Worm (Caenorhabditis elegans) whole organism, L4 larva: Measurements from ENCODE around the gene F46E10.2.

ENCODE experiments used
- F26F4.8 ChIP-seq: fragments of 200-800 bp; sonication (Bioruptor generic); conservative IDR thresholded peaks from 2 replicates; pipeline ENCODE4 v1.3.6; 2022; ENCODE audit warnings: missing genetic modification characterization, missing compliant biosample characterization
- F37D6.2 ChIP-seq: sonication (generic microtip); optimal IDR thresholded peaks from 2 replicates; lab custom pipeline; 2016; ENCODE audit warnings: mild to moderate bottlenecking, missing genetic modification characterization, missing compliant biosample characterization
- F44E2.7 ChIP-seq: fragments of 200-800 bp; sonication (Bioruptor generic); IDR thresholded peaks from 2 replicates; pipeline ENCODE4 v2.1.2; 2022; ENCODE audit warnings: missing genetic modification characterization, missing compliant biosample characterization
- R02D3.7 ChIP-seq: fragments of 150-350 bp; sonication (generic microtip); optimal IDR thresholded peaks from 3 replicates; lab custom pipeline; 2014; ENCODE audit warnings: missing biosample characterization, missing genetic modification characterization
- ZK337.2 ChIP-seq: fragments of 200-800 bp; sonication (Bioruptor generic); IDR thresholded peaks from 2 replicates; pipeline ENCODE4 v1.3.6; 2022; ENCODE audit warnings: missing genetic modification reagents, missing genetic modification characterization, missing compliant biosample characterization
- aha-1 ChIP-seq: fragments of 150-350 bp; peaks from one replicate; lab custom pipeline; 2014; ENCODE audit warnings: missing biosample characterization, missing genetic modification characterization
- ama-1 ChIP-seq: fragments of 150-350 bp; optimal IDR thresholded peaks from 2 replicates; lab custom pipeline; 2014; ENCODE audit warnings: inconsistent platforms, mixed read lengths
- attf-4 ChIP-seq: sonication (generic microtip); optimal IDR thresholded peaks from 3 replicates; lab custom pipeline; 2017; ENCODE audit warnings: missing biosample characterization, missing genetic modification characterization
- ceh-28 ChIP-seq: fragments of 150-350 bp; optimal IDR thresholded peaks from 2 replicates; lab custom pipeline; 2014; ENCODE audit warnings: missing biosample characterization, missing genetic modification reagents, missing genetic modification characterization
- ceh-82 ChIP-seq: sonication (generic microtip); optimal IDR thresholded peaks from 2 replicates; lab custom pipeline; 2017; ENCODE audit warnings: missing biosample characterization, missing genetic modification characterization
- ces-1 ChIP-seq: fragments of 150-350 bp; sonication (generic microtip); optimal IDR thresholded peaks from 4 replicates; lab custom pipeline; 2014; ENCODE audit warnings: missing biosample characterization, missing genetic modification reagents, missing genetic modification characterization
- cey-2 ChIP-seq: sonication (generic microtip); optimal IDR thresholded peaks from 3 replicates; lab custom pipeline; 2017; ENCODE audit warnings: missing genetic modification characterization, mild to moderate bottlenecking, missing compliant biosample characterization, antibody characterized with exemption, borderline replicate concordance; ENCODE audit not compliant: insufficient read depth
- ctbp-1 ChIP-seq: fragments of 200-800 bp; sonication (Bioruptor generic); IDR thresholded peaks from 2 replicates; pipeline ENCODE4 v1.3.6; 2022; ENCODE audit warnings: missing genetic modification reagents, missing genetic modification characterization, missing compliant biosample characterization
- daf-16 ChIP-seq, 3 experiments: sonication (generic microtip); optimal IDR thresholded peaks; 2 replicates each; lab custom pipeline; 2016 to 2017; ENCODE audit warnings: missing genetic modification characterization in 3 of 3, missing genetic modification reagents in 3 of 3, mild to moderate bottlenecking in 2 of 3, missing compliant biosample characterization in 2 of 3, missing biosample characterization in 1 of 3, moderate library complexity in 1 of 3
- daf-19 ChIP-seq: fragments of 200-800 bp; sonication (Bioruptor generic); conservative IDR thresholded peaks from 2 replicates; pipeline ENCODE4 v1.3.6; 2022; ENCODE audit warnings: missing genetic modification characterization, missing compliant biosample characterization
- dmd-6 ChIP-seq: fragments of 200-800 bp; sonication (Bioruptor generic); IDR thresholded peaks from 2 replicates; pipeline ENCODE4 v1.3.6; 2022; ENCODE audit warnings: missing genetic modification reagents, missing genetic modification characterization, missing compliant biosample characterization
- dve-1 ChIP-seq: sonication (generic microtip); optimal IDR thresholded peaks from 2 replicates; lab custom pipeline; 2017; ENCODE audit warnings: antibody characterized with exemption, mild to moderate bottlenecking, missing genetic modification characterization, missing compliant biosample characterization; ENCODE audit not compliant: insufficient read depth
- egl-27 ChIP-seq: sonication (generic microtip); optimal IDR thresholded peaks from 3 replicates; lab custom pipeline; 2017; ENCODE audit warnings: missing biosample characterization, missing genetic modification reagents, missing genetic modification characterization
- hif-1 ChIP-seq, 2 experiments: sonication (generic microtip); optimal IDR thresholded peaks; 2 replicates each; lab custom pipeline; 2016 to 2017; ENCODE audit warnings: missing compliant biosample characterization in 2 of 2, missing genetic modification characterization in 2 of 2, missing genetic modification reagents in 2 of 2, missing genotype in 2 of 2, mild to moderate bottlenecking in 1 of 2
- hlh-11 ChIP-seq: fragments of 200-800 bp; sonication (Bioruptor generic); optimal IDR thresholded peaks from 2 replicates; lab custom pipeline; 2018; ENCODE audit warnings: mild to moderate bottlenecking, missing genetic modification characterization, missing compliant biosample characterization
- hlh-30 ChIP-seq: sonication (generic microtip); optimal IDR thresholded peaks from 2 replicates; lab custom pipeline; 2017; ENCODE audit warnings: antibody characterized with exemption, mild to moderate bottlenecking, missing genetic modification characterization, missing compliant biosample characterization; ENCODE audit not compliant: insufficient read depth
- lin-13 ChIP-seq: fragments of 150-350 bp; optimal IDR thresholded peaks from 2 replicates; lab custom pipeline; 2014; ENCODE audit warnings: missing biosample characterization, missing genetic modification reagents, missing genetic modification characterization
- lin-38 ChIP-seq: fragments of 200-800 bp; sonication (Bioruptor generic); IDR thresholded peaks from 2 replicates; pipeline ENCODE4 v1.3.6; 2022; ENCODE audit warnings: missing genetic modification reagents, missing genetic modification characterization, missing compliant biosample characterization
- mdl-1 ChIP-seq, 2 experiments: fragments of 150-350 bp in 1 of 2; sonication (generic microtip) in 1 of 2; optimal IDR thresholded peaks; 2 replicates each; lab custom pipeline; 2014 to 2017; ENCODE audit warnings: missing biosample characterization in 2 of 2, missing genetic modification characterization in 2 of 2
- mep-1 ChIP-seq: fragments of 150-350 bp; sonication (generic microtip); optimal IDR thresholded peaks from 3 replicates; lab custom pipeline; 2014; ENCODE audit warnings: missing biosample characterization, missing genetic modification characterization
- mes-2 ChIP-seq: sonication (generic microtip); optimal IDR thresholded peaks from 2 replicates; lab custom pipeline; 2016; ENCODE audit warnings: missing genotype, mild to moderate bottlenecking, missing genetic modification characterization, missing compliant biosample characterization; ENCODE audit not compliant: poor library complexity, severe bottlenecking
- nhr-28 ChIP-seq: fragments of 150-350 bp; optimal IDR thresholded peaks from 2 replicates; lab custom pipeline; 2014; ENCODE audit warnings: missing biosample characterization, missing genetic modification characterization
- nhr-6 ChIP-seq: fragments of 150-350 bp; optimal IDR thresholded peaks from 2 replicates; lab custom pipeline; 2014; ENCODE audit warnings: missing biosample characterization, missing genetic modification characterization
- nhr-76 ChIP-seq: fragments of 150-350 bp; optimal IDR thresholded peaks from 2 replicates; lab custom pipeline; 2014; ENCODE audit warnings: missing biosample characterization, missing genetic modification characterization
- nhr-77 ChIP-seq: fragments of 150-350 bp; optimal IDR thresholded peaks from 2 replicates; lab custom pipeline; 2014; ENCODE audit warnings: missing biosample characterization, missing genetic modification characterization
- php-3 ChIP-seq: fragments of 200-800 bp; sonication (Bioruptor generic); IDR thresholded peaks from 2 replicates; pipeline ENCODE4 v1.3.6; 2022; ENCODE audit warnings: missing genetic modification reagents, missing genetic modification characterization, missing compliant biosample characterization
- pqm-1 ChIP-seq: sonication (generic microtip); optimal IDR thresholded peaks from 2 replicates; lab custom pipeline; 2017; ENCODE audit warnings: missing biosample characterization, missing genetic modification characterization
- rbr-2 ChIP-seq: sonication (generic microtip); optimal IDR thresholded peaks from 2 replicates; lab custom pipeline; 2016; ENCODE audit warnings: missing genotype, missing genetic modification characterization, missing compliant biosample characterization
- skn-1 ChIP-seq: fragments of 150-350 bp; optimal IDR thresholded peaks from 2 replicates; lab custom pipeline; 2014; ENCODE audit warnings: missing biosample characterization, missing genetic modification characterization
- unc-62 ChIP-seq, 3 experiments: fragments of 150-350 bp in 1 of 3; sonication (generic microtip); optimal IDR thresholded peaks in 2 of 3; peaks in 1 of 3; 1 replicate in 1 of 3; 2 replicates in 2 of 3; lab custom pipeline; 2014 to 2017; ENCODE audit warnings: missing biosample characterization in 3 of 3, missing genetic modification characterization in 3 of 3, missing genetic modification reagents in 3 of 3, missing genotype in 1 of 3
- zfp-2 ChIP-seq: sonication (generic microtip); optimal IDR thresholded peaks from 2 replicates; lab custom pipeline; 2016; ENCODE audit warnings: mild to moderate bottlenecking, missing genetic modification characterization, missing compliant biosample characterization
- ztf-11 ChIP-seq: fragments of 150-350 bp; optimal IDR thresholded peaks from 2 replicates; lab custom pipeline; 2014; ENCODE audit warnings: missing biosample characterization, missing genetic modification characterization

F46E10.2 gene

ce11 chrV:6546450-6547171 is 26.4 kb downstream of the F46E10.2 start, which contains the start of gene dre-1:
Gene dre-1 (minus strand): TSS chrV:6546500.
- TF ChIP-seq F26F4.8 (GFP tag; lab: Robert Waterston, UW) (no peak), daf-16 (GFP tag; optimal IDR thresholded peaks at IDR 0.05; lab: Kevin White, UChicago) (no peak), daf-16 (tag; optimal IDR thresholded peaks at IDR 0.05; lab: Kevin White, UChicago) (peak; percentile 26), hlh-11 (tag; lab: Kevin White, UChicago) (peak; percentile 14), dmd-6 (GFP tag; lab: Robert Waterston, UW) (0 out of 2 replicates have a peak, but pooled peaks have one; percentile 18), hlh-30 (tag; lab: Kevin White, UChicago) (peak; percentile 11), pqm-1 (tag; lab: Kevin White, UChicago) (peak; percentile 37), dve-1 (peak; percentile 62), aha-1 (tag; lab: Kevin White, UChicago) (peak; percentile 71), nhr-28 (tag; lab: Kevin White, UChicago) (peak; percentile 45), attf-4 (tag; lab: Kevin White, UChicago) (no peak)

- TF ChIP-seq R02D3.7, result no peak
- TF ChIP-seq dve-1, result peak; percentile 22
- TF ChIP-seq pqm-1 (tag; lab: Kevin White, UChicago), result no peak
- no peak for TF ChIP-seq skn-1
- TF ChIP-seq nhr-76 (tag; lab: Kevin White, UChicago), result no peak
- TF ChIP-seq unc-62 (GFP tag; optimal IDR thresholded peaks at IDR 0.05 in 1 of 2; lab: Kevin White, UChicago), result peak in 1 of 2 experiments; percentile 95
- no peak for TF ChIP-seq unc-62 (tag; optimal IDR thresholded peaks at IDR 0.05; lab: Kevin White, UChicago)
- peak in 1 of 2 experiments; percentile 8 for TF ChIP-seq mdl-1 (tag; optimal IDR thresholded peaks at IDR 0.05; lab: Kevin White, UChicago)
- TF ChIP-seq aha-1 (tag; lab: Kevin White, UChicago), result peak; percentile 37
- TF ChIP-seq, all 104 proteins: peak for 4
Observed at ce11 chrV:6548309-6548708, 28.1 kb downstream of the F46E10.2 start.

ce11 chrV:6549148-6549547 is 28.9 kb downstream of the F46E10.2 start, which contains the start of gene K04A8.20:
Gene K04A8.20 (plus strand): TSS chrV:6549448.
- TF ChIP-seq mdl-1 (tag; optimal IDR thresholded peaks at IDR 0.05; lab: Kevin White, UChicago) (no peak), F44E2.7 (GFP tag; lab: Robert Waterston, UW) (no peak), dve-1 (peak; percentile 2), nhr-77 (tag; lab: Kevin White, UChicago) (no peak), zfp-2 (tag; lab: Kevin White, UChicago) (no peak), cey-2 (tag; lab: Kevin White, UChicago) (no peak), mep-1 (tag; lab: Kevin White, UChicago) (no peak), nhr-6 (tag; lab: Kevin White, UChicago) (no peak)

ce11 chrV:6549871-6550270 is 29.6 kb downstream of the F46E10.2 start, which contains the start of gene lipl-4:
Gene lipl-4 (plus strand): TSS chrV:6550171.
- peak; percentile 1 for TF ChIP-seq dve-1
- no peak for TF ChIP-seq daf-16 (GFP tag; optimal IDR thresholded peaks at IDR 0.05; lab: Kevin White, UChicago)
- TF ChIP-seq daf-16 (tag; optimal IDR thresholded peaks at IDR 0.05; lab: Kevin White, UChicago), result peak; percentile 53
- no peak for TF ChIP-seq hlh-11 (tag; lab: Kevin White, UChicago)

- 0 out of 2 replicates have a peak, but pooled peaks have one; percentile 27 for TF ChIP-seq ctbp-1
- peak; percentile 70; the same call in 1 of the 2 replicates for TF ChIP-seq ZK337.2 (GFP tag; lab: Robert Waterston, UW)
- TF ChIP-seq F37D6.2, result no peak
- TF ChIP-seq ceh-82 (tag; lab: Kevin White, UChicago), result no peak
- TF ChIP-seq egl-27, result no peak
- peak; percentile 9 for TF ChIP-seq rbr-2 (tag; lab: Kevin White, UChicago)
- TF ChIP-seq php-3 (GFP tag; lab: Robert Waterston, UW), result no peak
- TF ChIP-seq lin-13, result no peak
- no peak for TF ChIP-seq ces-1 (GFP tag; lab: Kevin White, UChicago)
- TF ChIP-seq ceh-28 (tag; lab: Kevin White, UChicago), result no peak
- no peak for TF ChIP-seq skn-1
- 0 out of 2 replicates have a peak, but pooled peaks have one; percentile 63 for TF ChIP-seq daf-19
- peak; percentile 15 for TF ChIP-seq hlh-30 (tag; lab: Kevin White, UChicago)
- TF ChIP-seq ama-1, result no peak
- TF ChIP-seq ztf-11 (tag; lab: Kevin White, UChicago), result no peak
- TF ChIP-seq mes-2, result no peak
- TF ChIP-seq zfp-2 (tag; lab: Kevin White, UChicago), result no peak
- TF ChIP-seq lin-38 (GFP tag; lab: Robert Waterston, UW), result no peak
- TF ChIP-seq hif-1 (tag; optimal IDR thresholded peaks at IDR 0.05; lab: Kevin White, UChicago), result no peak
- no peak for TF ChIP-seq R02D3.7
- TF ChIP-seq nhr-77 (tag; lab: Kevin White, UChicago), result peak; percentile 30
Observed at ce11 chrV:6551707-6552390, 31.6 kb downstream of the F46E10.2 start, which contains the start of gene twk-10. Gene twk-10 (plus strand): TSS chrV:6552340.
